Worm (Caenorhabditis elegans) whole organism, L2 larva: ENCODE data around the gene T13C2.7.

Experiments
- F13H6.1 ChIP-seq: sonication (generic microtip); optimal IDR thresholded peaks from 2 replicates; lab custom pipeline; 2016; ENCODE audit warnings: missing genetic modification characterization, missing compliant biosample characterization
- Y55F3AM.14 ChIP-seq: fragments of 200-800 bp; sonication (Bioruptor generic); optimal IDR thresholded peaks from 2 replicates; lab custom pipeline; 2018; ENCODE audit warnings: mild to moderate bottlenecking, missing genetic modification characterization, missing compliant biosample characterization
- ceh-82 ChIP-seq: fragments of 150-350 bp; optimal IDR thresholded peaks from 2 replicates; lab custom pipeline; 2014; ENCODE audit warnings: missing biosample characterization, missing genetic modification characterization
- lin-11 ChIP-seq: fragments of 150-350 bp; sonication (generic microtip); optimal IDR thresholded peaks from 2 replicates; lab custom pipeline; 2014; ENCODE audit warnings: missing biosample characterization, missing genetic modification characterization, inconsistent platforms, mixed read lengths
- lsy-2 ChIP-seq, 2 experiments: fragments of 150-350 bp in 1 of 2; sonication (generic microtip) in 1 of 2; optimal IDR thresholded peaks; 2 replicates each; lab custom pipeline; 2014 to 2017; ENCODE audit warnings: missing biosample characterization in 2 of 2, missing genetic modification characterization in 2 of 2
- nhr-21 ChIP-seq: fragments of 150-350 bp; optimal IDR thresholded peaks from 2 replicates; lab custom pipeline; 2014; ENCODE audit warnings: missing biosample characterization, missing genetic modification characterization
- skn-1 ChIP-seq: sonication (generic microtip); optimal IDR thresholded peaks from 2 replicates; lab custom pipeline; 2017; ENCODE audit warnings: missing biosample characterization, missing genetic modification characterization
- unc-55 ChIP-seq: fragments of 150-350 bp; sonication (generic microtip); optimal IDR thresholded peaks from 3 replicates; lab custom pipeline; 2014; ENCODE audit warnings: missing biosample characterization, missing genetic modification reagents, missing genetic modification characterization
- ztf-11 ChIP-seq: sonication (generic microtip); optimal IDR thresholded peaks from 2 replicates; lab custom pipeline; 2017; ENCODE audit warnings: missing biosample characterization, missing genetic modification characterization

- TF ChIP-seq nhr-21 (tag; lab: Kevin White, UChicago) (no peak), ceh-82 (tag; lab: Kevin White, UChicago) (no peak), ztf-11 (no peak), Y55F3AM.14 (peak; percentile 1), unc-55 (no peak), lsy-2 (tag; optimal IDR thresholded peaks at IDR 0.05; lab: Kevin White, UChicago) (peak in 1 of 2 experiments; percentile 17), F13H6.1 (tag; lab: Kevin White, UChicago) (no peak), skn-1 (tag; lab: Kevin White, UChicago) (no peak), lin-11 (tag; lab: Kevin White, UChicago) (no peak)
Measured at ce11 chrII:6812514-6812913, 33.3 kb downstream of the T13C2.7 start.
